Fruit fly (Drosophila melanogaster): ENCODE data around the gene PCID2.

The PCID2 gene

dm6 chr3L:11593778-11594177 lies 32.5 kb upstream of the PCID2 start:
- no peak for TF ChIP-seq CTCF (optimal IDR thresholded peaks at IDR 0.05)
- TF ChIP-seq CG8478 (optimal IDR thresholded peaks at IDR 0.05), result no peak

- TF ChIP-seq CTCF (optimal IDR thresholded peaks at IDR 0.05) (no peak), CG8478 (optimal IDR thresholded peaks at IDR 0.05) (no peak)
Observed at dm6 chr3L:11596585-11597252, 29.5 kb upstream of the PCID2 start, which contains the start of gene CG7368. Gene CG7368 (plus strand): TSS chr3L:11597202.

dm6 chr3L:11599255-11599654 lies 27.0 kb upstream of the PCID2 start:
- TF ChIP-seq CTCF (optimal IDR thresholded peaks at IDR 0.05) (no peak), CG8478 (optimal IDR thresholded peaks at IDR 0.05) (no peak)

- no peak for TF ChIP-seq CG8478 (optimal IDR thresholded peaks at IDR 0.05)
- TF ChIP-seq CTCF (optimal IDR thresholded peaks at IDR 0.05), result no peak
Observed at dm6 chr3L:11599965-11600420, 26.2 kb upstream of the PCID2 start, which contains the start of the genes CG14137 and CG46394. Gene CG14137 (minus strand): TSS chr3L:11600065. Gene CG46394 (plus strand): TSS chr3L:11600370.

dm6 chr3L:11601133-11601532 lies 25.1 kb upstream of the PCID2 start:
- TF ChIP-seq CTCF (optimal IDR thresholded peaks at IDR 0.05) (no peak), CG8478 (optimal IDR thresholded peaks at IDR 0.05) (no peak)

dm6 chr3L:11602040-11602439 lies 24.2 kb upstream of the PCID2 start:
- TF ChIP-seq CG8478 (optimal IDR thresholded peaks at IDR 0.05) (no peak), CTCF (optimal IDR thresholded peaks at IDR 0.05) (no peak)

- TF ChIP-seq CTCF (optimal IDR thresholded peaks at IDR 0.05), result no peak
- TF ChIP-seq CG8478 (optimal IDR thresholded peaks at IDR 0.05), result no peak
Observed at dm6 chr3L:11604227-11604626, 22.0 kb upstream of the PCID2 start.

- TF ChIP-seq CG8478 (optimal IDR thresholded peaks at IDR 0.05) (no peak), CTCF (optimal IDR thresholded peaks at IDR 0.05) (no peak)
Observed at dm6 chr3L:11609153-11609809, 17.0 kb upstream of the PCID2 start, which contains the start of gene Duba. Gene Duba (minus strand): TSS chr3L:11609465.

dm6 chr3L:11609835-11610234 lies 16.4 kb upstream of the PCID2 start, which contains the start of gene CG42832:
Gene CG42832 (plus strand): TSS chr3L:11610135.
- TF ChIP-seq CG8478 (optimal IDR thresholded peaks at IDR 0.05) (no peak), CTCF (optimal IDR thresholded peaks at IDR 0.05) (no peak)

dm6 chr3L:11620001-11620400 lies 6.2 kb upstream of the PCID2 start, which contains the start of gene Muc68Ca:
Gene Muc68Ca (minus strand): TSS chr3L:11620101.
- no peak for TF ChIP-seq CTCF (optimal IDR thresholded peaks at IDR 0.05)
- TF ChIP-seq CG8478 (optimal IDR thresholded peaks at IDR 0.05), result no peak

dm6 chr3L:11622750-11623149 lies 3.5 kb upstream of the PCID2 start:
- TF ChIP-seq CG8478 (optimal IDR thresholded peaks at IDR 0.05) (no peak), CTCF (optimal IDR thresholded peaks at IDR 0.05) (no peak)

- TF ChIP-seq CTCF (optimal IDR thresholded peaks at IDR 0.05) (no peak), CG8478 (optimal IDR thresholded peaks at IDR 0.05) (no peak)
Observed at dm6 chr3L:11623245-11623883, 2.9 kb upstream of the PCID2 start.

- TF ChIP-seq CTCF (optimal IDR thresholded peaks at IDR 0.05) (no peak), CG8478 (optimal IDR thresholded peaks at IDR 0.05) (no peak)
Observed at dm6 chr3L:11624281-11624680, 2.0 kb upstream of the PCID2 start, which contains the start of gene Akr1B. Gene Akr1B (minus strand): TSS chr3L:11624381.

dm6 chr3L:11625634-11626175 lies 536 bp upstream of the PCID2 start, which contains the start of gene CG6083:
Gene CG6083 (minus strand): TSS chr3L:11626125.
- TF ChIP-seq CTCF (optimal IDR thresholded peaks at IDR 0.05) (no peak), CG8478 (optimal IDR thresholded peaks at IDR 0.05) (no peak)
